Worm (Caenorhabditis elegans) whole organism, L1 larva: Measurements from ENCODE around the gene best-16.

ENCODE experiments used
- C04F5.9 ChIP-seq: sonication (generic microtip); optimal IDR thresholded peaks from 2 replicates; lab custom pipeline; 2016; ENCODE audit warnings: missing genetic modification characterization, missing compliant biosample characterization
- C16A3.4 ChIP-seq: fragments of 150-350 bp; optimal IDR thresholded peaks from 2 replicates; lab custom pipeline; 2014; ENCODE audit warnings: missing biosample characterization, missing genetic modification characterization
- aha-1 ChIP-seq: fragments of 150-350 bp; optimal IDR thresholded peaks from 2 replicates; lab custom pipeline; 2014; ENCODE audit warnings: missing biosample characterization, missing genetic modification characterization
- ama-1 ChIP-seq: fragments of 150-350 bp; optimal IDR thresholded peaks from 2 replicates; lab custom pipeline; 2014
- ceh-63 ChIP-seq: fragments of 200-800 bp; sonication (Bioruptor generic); optimal IDR thresholded peaks from 2 replicates; lab custom pipeline; 2018; ENCODE audit warnings: mild to moderate bottlenecking, missing genetic modification characterization, missing compliant biosample characterization
- ceh-8 ChIP-seq: fragments of 200-800 bp; sonication (Bioruptor generic); optimal IDR thresholded peaks from 2 replicates; lab custom pipeline; 2018; ENCODE audit warnings: mild to moderate bottlenecking, missing genetic modification characterization, moderate library complexity, missing compliant biosample characterization
- ces-1 ChIP-seq: fragments of 150-350 bp; optimal IDR thresholded peaks from 2 replicates; lab custom pipeline; 2014; ENCODE audit warnings: missing biosample characterization, missing genetic modification reagents, missing genetic modification characterization
- efl-1 ChIP-seq, 4 experiments: fragments of 150-350 bp; optimal IDR thresholded peaks in 3 of 4; peaks in 1 of 4; 1 replicate in 1 of 4; 2 replicates in 3 of 4; lab custom pipeline; 2014; ENCODE audit warnings: missing biosample characterization in 2 of 4, missing genetic modification characterization in 2 of 4, missing genetic modification reagents in 2 of 4
- elt-2 ChIP-seq: sonication (generic microtip); optimal IDR thresholded peaks from 2 replicates; lab custom pipeline; 2016; ENCODE audit warnings: missing genetic modification characterization, mild to moderate bottlenecking, inconsistent platforms, missing compliant biosample characterization, missing genetic modification reagents
- elt-3 ChIP-seq, 6 experiments: fragments of 150-350 bp in 1 of 6; sonication (generic microtip); optimal IDR thresholded peaks; 2 replicates each; lab custom pipeline; 2017 to 2018; ENCODE audit warnings: missing biosample characterization in 6 of 6, missing genetic modification characterization in 6 of 6, inconsistent platforms in 1 of 6
- ets-5 ChIP-seq: fragments of 200-800 bp; sonication (Bioruptor generic); IDR thresholded peaks from 2 replicates; pipeline ENCODE4 v1.3.6; 2022; ENCODE audit warnings: missing genetic modification characterization, missing compliant biosample characterization
- fkh-10 ChIP-seq: sonication (generic microtip); optimal IDR thresholded peaks from 2 replicates; lab custom pipeline; 2017; ENCODE audit warnings: missing biosample characterization, missing genetic modification reagents, missing genetic modification characterization
- fkh-4 ChIP-seq: sonication (generic microtip); optimal IDR thresholded peaks from 2 replicates; lab custom pipeline; 2016; ENCODE audit warnings: missing compliant biosample characterization, missing genetic modification characterization, borderline replicate concordance
- fos-1 ChIP-seq: fragments of 150-350 bp; optimal IDR thresholded peaks from 2 replicates; lab custom pipeline; 2014; ENCODE audit warnings: missing biosample characterization, missing genetic modification characterization
- hlh-4 ChIP-seq: sonication (generic microtip); optimal IDR thresholded peaks from 2 replicates; lab custom pipeline; 2016; ENCODE audit warnings: mild to moderate bottlenecking, missing genetic modification characterization, missing compliant biosample characterization
- hpl-2 ChIP-seq: fragments of 150-350 bp; optimal IDR thresholded peaks from 2 replicates; lab custom pipeline; 2014; ENCODE audit warnings: missing biosample characterization, missing genetic modification reagents, missing genetic modification characterization
- lin-13 ChIP-seq: fragments of 150-350 bp; optimal IDR thresholded peaks from 2 replicates; lab custom pipeline; 2014; ENCODE audit warnings: missing biosample characterization, missing genetic modification reagents, missing genetic modification characterization
- lin-14 ChIP-seq: fragments of 200-800 bp; sonication (Bioruptor generic); optimal IDR thresholded peaks from 2 replicates; lab custom pipeline; 2018; ENCODE audit warnings: mild to moderate bottlenecking, missing genetic modification characterization, moderate library complexity, missing compliant biosample characterization
- lin-15B ChIP-seq: fragments of 150-350 bp; sonication (generic microtip); optimal IDR thresholded peaks from 3 replicates; lab custom pipeline; 2014; ENCODE audit warnings: missing biosample characterization, missing genetic modification characterization
- lir-3 ChIP-seq: sonication (generic microtip); optimal IDR thresholded peaks from 2 replicates; lab custom pipeline; 2016; ENCODE audit warnings: mild to moderate bottlenecking, missing genetic modification characterization, moderate library complexity, missing compliant biosample characterization; ENCODE audit not compliant: poor library complexity
- mep-1 ChIP-seq: fragments of 150-350 bp; optimal IDR thresholded peaks from 2 replicates; lab custom pipeline; 2014; ENCODE audit warnings: missing biosample characterization, missing genetic modification characterization
- nhr-11 ChIP-seq: fragments of 150-350 bp; optimal IDR thresholded peaks from 2 replicates; lab custom pipeline; 2014; ENCODE audit warnings: missing biosample characterization, missing genetic modification characterization
- nhr-71 ChIP-seq: sonication (generic microtip); optimal IDR thresholded peaks from 2 replicates; lab custom pipeline; 2016; ENCODE audit warnings: mild to moderate bottlenecking, missing genetic modification characterization, moderate library complexity, missing compliant biosample characterization
- nhr-76 ChIP-seq: sonication (generic microtip); optimal IDR thresholded peaks from 2 replicates; lab custom pipeline; 2017; ENCODE audit warnings: missing biosample characterization, missing genetic modification characterization
- nhr-77 ChIP-seq: fragments of 150-350 bp; optimal IDR thresholded peaks from 2 replicates; lab custom pipeline; 2014; ENCODE audit warnings: missing biosample characterization, missing genetic modification characterization
- pax-3 ChIP-seq: fragments of 200-800 bp; sonication (Bioruptor generic); optimal IDR thresholded peaks from 2 replicates; lab custom pipeline; 2018; ENCODE audit warnings: mild to moderate bottlenecking, missing genetic modification characterization, moderate library complexity, missing compliant biosample characterization
- skn-1 ChIP-seq: fragments of 150-350 bp; optimal IDR thresholded peaks from 2 replicates; lab custom pipeline; 2014; ENCODE audit warnings: missing biosample characterization, missing genetic modification characterization
- snu-23 ChIP-seq: sonication (generic microtip); optimal IDR thresholded peaks from 2 replicates; lab custom pipeline; 2016; ENCODE audit warnings: missing genetic modification characterization, missing compliant biosample characterization
- sup-37 ChIP-seq: fragments of 200-800 bp; sonication (Bioruptor generic); optimal IDR thresholded peaks from 2 replicates; lab custom pipeline; 2018; ENCODE audit warnings: mild to moderate bottlenecking, missing genetic modification characterization, missing compliant biosample characterization
- swsn-7 ChIP-seq: sonication (generic microtip); optimal IDR thresholded peaks from 2 replicates; lab custom pipeline; 2016; ENCODE audit warnings: missing genetic modification characterization, missing compliant biosample characterization
- tlp-1 ChIP-seq: fragments of 150-350 bp; optimal IDR thresholded peaks from 2 replicates; lab custom pipeline; 2014; ENCODE audit warnings: missing biosample characterization, missing genetic modification characterization
- unc-130 ChIP-seq: fragments of 150-350 bp; optimal IDR thresholded peaks from 2 replicates; lab custom pipeline; 2017; ENCODE audit warnings: missing biosample characterization, missing genetic modification characterization, inconsistent platforms
- ztf-11 ChIP-seq, 2 experiments: sonication (generic microtip); optimal IDR thresholded peaks; 2 replicates each; lab custom pipeline; 2016 to 2017; ENCODE audit warnings: missing genetic modification characterization in 2 of 2, missing biosample characterization in 1 of 2, missing compliant biosample characterization in 1 of 2
- ztf-4 ChIP-seq: fragments of 150-350 bp; optimal IDR thresholded peaks from 2 replicates; lab custom pipeline; 2014; ENCODE audit warnings: missing biosample characterization, missing genetic modification characterization

best-16 gene

DNA sequence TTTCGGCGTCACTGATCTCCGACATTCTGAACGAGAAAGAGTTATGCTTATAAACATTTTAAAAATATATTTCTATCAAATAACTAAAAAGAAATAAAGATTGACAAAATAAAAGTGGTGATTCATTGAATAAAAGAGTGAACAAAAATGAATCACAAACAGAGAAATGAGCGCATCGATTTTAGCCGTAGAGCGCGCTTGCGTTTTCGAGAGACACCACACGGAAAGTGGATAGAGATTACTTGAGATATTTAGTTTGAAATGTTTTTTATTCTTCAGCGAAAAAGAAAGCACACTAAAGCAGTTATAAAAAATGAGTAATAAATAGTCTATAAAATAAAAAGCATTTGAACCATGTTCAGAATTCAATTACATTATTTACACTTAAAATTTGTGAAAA is 34.6 kb upstream of the best-16 start, which contains the start of gene cap-1 (continued):
- TF ChIP-seq nhr-76 (tag; lab: Kevin White, UChicago) (no peak), ztf-11 (tag; optimal IDR thresholded peaks at IDR 0.05; lab: Kevin White, UChicago) (no peak), unc-130 (tag; lab: Kevin White, UChicago) (peak; percentile 85), nhr-71 (peak; percentile 78), ztf-4 (no peak), ceh-8 (GFP tag; lab: Kevin White, UChicago) (no peak), ama-1 (lab: Kevin White, UChicago) (no peak), C16A3.4 (tag; lab: Kevin White, UChicago) (peak; percentile 82), hpl-2 (GFP tag; lab: Kevin White, UChicago) (no peak), nhr-77 (peak; percentile 49)

DNA sequence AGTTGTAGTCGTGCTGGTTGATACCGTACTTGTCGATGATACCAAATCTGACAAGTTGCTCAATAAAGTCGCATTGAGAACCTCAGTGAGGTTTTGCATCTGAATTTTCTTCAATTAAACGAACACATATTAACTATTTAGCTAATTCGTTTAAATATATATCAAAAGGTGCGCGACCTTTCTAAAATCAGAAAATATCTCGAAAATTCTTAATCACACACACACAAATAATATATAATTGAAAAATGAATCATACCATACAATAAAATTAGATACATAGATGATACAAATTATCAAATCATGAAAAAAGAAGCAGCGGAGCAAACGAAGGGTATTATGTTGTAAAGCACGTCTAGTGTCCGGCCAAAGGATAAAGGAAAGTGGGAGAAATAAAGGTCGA is 32.6 kb upstream of the best-16 start, which contains the start of gene D2024.5:
D2024.5 (minus strand) TSS at position 101 of the 400 bp plus-strand sequence.
- no peak for TF ChIP-seq nhr-11 (tag; lab: Kevin White, UChicago)
- no peak for TF ChIP-seq ces-1 (GFP tag; lab: Kevin White, UChicago)
- no peak for TF ChIP-seq ceh-63 (GFP tag; lab: Kevin White, UChicago)
- TF ChIP-seq hlh-4 (tag; lab: Kevin White, UChicago): no peak
- no peak for TF ChIP-seq ama-1 (lab: Kevin White, UChicago)
- no peak for TF ChIP-seq efl-1 (optimal IDR thresholded peaks at IDR 0.05; lab: Kevin White, UChicago)
- no peak for TF ChIP-seq efl-1 (GFP tag; optimal IDR thresholded peaks at IDR 0.05 in 1 of 2; lab: Kevin White, UChicago)
- TF ChIP-seq sup-37 (GFP tag; lab: Kevin White, UChicago): no peak

DNA sequence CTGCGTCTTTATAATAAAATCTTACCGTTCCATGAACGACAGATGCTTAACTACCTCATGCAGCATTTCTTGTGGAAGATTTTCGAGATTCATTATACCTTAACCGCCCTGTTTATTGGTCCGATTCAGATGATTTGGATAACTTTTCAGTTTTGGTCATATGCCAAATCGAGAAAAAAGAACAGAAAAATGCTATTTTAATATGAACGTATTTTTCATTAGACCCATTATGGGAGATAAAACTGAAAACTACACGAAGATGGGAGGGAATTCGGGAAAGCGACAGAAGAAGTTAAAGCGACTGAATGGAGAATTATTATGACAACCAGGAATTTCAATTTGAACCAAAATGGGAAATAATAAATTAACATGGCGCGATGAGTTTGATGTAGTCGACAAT is 31.4 kb upstream of the best-16 start, which contains the start of gene R13A1.10:
R13A1.10 (minus strand) TSS at position 101 of the 400 bp plus-strand sequence.
- TF ChIP-seq C04F5.9 (tag; lab: Kevin White, UChicago) (no peak), unc-130 (tag; lab: Kevin White, UChicago) (no peak), swsn-7 (tag; lab: Kevin White, UChicago) (no peak), aha-1 (no peak)

DNA sequence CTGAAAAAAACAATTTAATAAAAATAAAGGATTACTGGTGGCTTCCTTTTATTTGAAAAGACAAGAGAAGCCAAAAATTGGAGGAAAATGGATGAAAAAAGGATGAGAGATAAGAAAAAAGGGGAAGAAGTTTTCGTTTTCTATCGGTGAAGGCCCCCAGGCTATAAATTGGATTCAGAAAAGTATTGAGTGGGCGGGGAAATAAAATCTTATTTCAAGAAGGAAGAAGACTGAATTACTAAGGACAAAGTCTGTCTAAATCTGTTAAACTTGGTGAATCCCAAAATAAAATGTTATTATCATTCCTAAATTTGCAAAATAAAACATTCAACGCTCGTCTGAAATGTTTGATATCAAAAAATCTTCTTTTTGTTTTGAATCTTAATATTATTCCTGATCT is 26.5 kb upstream of the best-16 start:
- no peak for TF ChIP-seq efl-1 (optimal IDR thresholded peaks at IDR 0.05; lab: Kevin White, UChicago)
- peak in 1 of 2 experiments; percentile 60 for TF ChIP-seq efl-1 (GFP tag; optimal IDR thresholded peaks at IDR 0.05 in 1 of 2; lab: Kevin White, UChicago)
- peak; percentile 22 for TF ChIP-seq lin-14
- TF ChIP-seq fkh-10 (GFP tag; lab: Kevin White, UChicago): peak; percentile 64
- TF ChIP-seq elt-2 (tag; lab: Kevin White, UChicago): no peak

DNA sequence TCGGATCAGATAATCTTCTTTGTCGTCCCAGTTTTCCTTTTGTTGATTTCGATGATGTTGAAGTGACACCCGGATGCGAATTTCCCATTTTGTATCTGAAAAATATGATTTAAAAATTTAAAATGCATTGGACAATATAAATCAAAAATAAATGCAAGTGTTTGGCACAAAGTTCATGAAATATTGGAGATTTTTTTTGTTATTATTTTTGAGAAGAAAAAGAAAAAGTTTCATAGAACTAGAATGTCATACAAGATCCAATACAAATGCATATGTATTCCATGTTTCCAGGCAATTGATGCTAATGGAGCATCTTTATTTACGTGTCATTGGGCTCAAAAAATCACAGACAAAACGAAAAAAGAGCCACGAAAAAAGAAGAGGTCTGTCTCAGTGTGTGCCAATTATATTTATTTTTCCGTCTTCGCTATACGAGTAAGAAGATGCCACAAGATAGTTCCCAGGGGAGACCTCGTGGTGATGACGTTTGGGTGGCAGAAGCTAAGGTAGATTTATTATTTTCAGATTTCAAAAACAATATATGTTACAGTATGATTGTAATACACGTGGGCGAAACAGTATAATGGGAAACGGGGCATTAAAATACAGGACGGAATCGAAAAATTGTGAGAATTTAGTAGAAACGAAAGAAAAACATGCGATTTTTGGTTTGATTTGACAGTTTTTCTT is 23.9 kb upstream of the best-16 start, which contains the start of the genes glb-23 and R13A1.1:
glb-23 (minus strand) TSS at position 101 of the 690 bp plus-strand sequence.
R13A1.1 (plus strand) TSS at position 640 of the 690 bp plus-strand sequence.
- no peak for TF ChIP-seq lin-15B (tag; lab: Kevin White, UChicago)
- no peak for TF ChIP-seq tlp-1 (tag; lab: Kevin White, UChicago)
- TF ChIP-seq fkh-4: no peak
- no peak for TF ChIP-seq fos-1 (tag; lab: Kevin White, UChicago)
- TF ChIP-seq elt-3 (tag; optimal IDR thresholded peaks at IDR 0.05; lab: Kevin White, UChicago): no peak
- TF ChIP-seq mep-1: no peak
- TF ChIP-seq pax-3 (tag; lab: Kevin White, UChicago): no peak
- TF ChIP-seq lir-3 (tag; lab: Kevin White, UChicago): no peak
- TF ChIP-seq hpl-2 (GFP tag; lab: Kevin White, UChicago): no peak
- no peak for TF ChIP-seq efl-1 (optimal IDR thresholded peaks at IDR 0.05; lab: Kevin White, UChicago)
- no peak for TF ChIP-seq efl-1 (GFP tag; optimal IDR thresholded peaks at IDR 0.05 in 1 of 2; lab: Kevin White, UChicago)
- TF ChIP-seq unc-130 (tag; lab: Kevin White, UChicago): no peak
- TF ChIP-seq ets-5 (GFP tag; lab: Robert Waterston, UW): no peak
- TF ChIP-seq lin-13: no peak
- TF ChIP-seq nhr-71: no peak
- no peak for TF ChIP-seq snu-23
- no peak for TF ChIP-seq skn-1
